Worm (Caenorhabditis elegans): ENCODE measurements around the gene Y41D4A.6.

- TF ChIP-seq zip-5 (tag; optimal IDR thresholded peaks at IDR 0.05) (no peak), elt-2 (tag; optimal IDR thresholded peaks at IDR 0.05) (no peak), rnt-1 (tag; optimal IDR thresholded peaks at IDR 0.05) (no peak), ttx-3 (tag; optimal IDR thresholded peaks at IDR 0.05) (no peak), pat-9 (tag; optimal IDR thresholded peaks at IDR 0.05) (no peak), sox-4 (tag; optimal IDR thresholded peaks at IDR 0.05) (no peak), F13H6.1 (tag; optimal IDR thresholded peaks at IDR 0.05) (no peak), unc-86 (tag; optimal IDR thresholded peaks at IDR 0.05) (no peak)
Observed at ce11 chrIV:1763452-1763851, 18.1 kb upstream of the Y41D4A.6 start.
